Worm (Caenorhabditis elegans): Measurements from ENCODE around the gene dtmk-1.

Gene dtmk-1

DNA sequence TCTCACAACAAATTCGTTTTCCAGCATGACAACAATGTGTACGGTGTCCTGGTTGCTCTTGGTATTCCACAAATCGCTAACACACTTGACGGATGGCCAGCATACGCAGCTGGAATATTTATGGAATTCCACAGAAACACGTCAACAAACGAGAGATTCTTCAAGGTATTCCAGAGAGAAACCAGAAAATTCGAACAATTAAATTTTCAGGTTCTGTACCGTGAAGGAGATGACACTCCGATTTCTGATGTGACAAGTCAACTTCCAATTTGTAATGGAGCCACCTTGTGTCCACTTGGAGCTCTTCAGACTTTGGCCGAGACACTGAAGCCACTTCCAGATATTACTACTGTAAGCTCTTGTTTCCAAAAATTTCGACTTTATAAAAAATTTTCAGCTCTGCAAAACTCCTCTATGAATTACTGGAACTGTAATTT, 32.9 kb downstream of the dtmk-1 start (continued):
- no peak for TF ChIP-seq nhr-6 (tag; optimal IDR thresholded peaks at IDR 0.05)
- no peak for TF ChIP-seq nhr-76 (tag; optimal IDR thresholded peaks at IDR 0.05)
- TF ChIP-seq attf-4 (tag; optimal IDR thresholded peaks at IDR 0.05): no peak
- 0 out of 2 replicates have a peak, but pooled peaks have one; percentile 15 for TF ChIP-seq saeg-2 (GFP tag; IDR thresholded peaks at IDR 0.05)
- TF ChIP-seq dmd-6 (GFP tag; IDR thresholded peaks at IDR 0.05): no peak
- TF ChIP-seq Y105C5A.15 (GFP tag; IDR thresholded peaks at IDR 0.05): no peak
- peak; percentile 30; the same call in 1 of the 2 replicates for TF ChIP-seq mdt-29 (GFP tag; IDR thresholded peaks at IDR 0.05)
- TF ChIP-seq php-3 (GFP tag; IDR thresholded peaks at IDR 0.05): no peak
- TF ChIP-seq lin-1 (GFP tag; IDR thresholded peaks at IDR 0.05): peak; percentile 21; the same call in 1 of the 2 replicates
- TF ChIP-seq ctbp-1 (GFP tag; IDR thresholded peaks at IDR 0.05): no peak
- TF ChIP-seq daf-8 (GFP tag; IDR thresholded peaks at IDR 0.05): no peak
- no peak for TF ChIP-seq zfp-2 (tag; optimal IDR thresholded peaks at IDR 0.05)
- peak; percentile 78 for TF ChIP-seq ama-1 (optimal IDR thresholded peaks at IDR 0.05)
- TF ChIP-seq ceh-44 (GFP tag; IDR thresholded peaks at IDR 0.05): no peak
- no peak for TF ChIP-seq ceh-32 (tag; optimal IDR thresholded peaks at IDR 0.05; ENCODE audit: poor library complexity)
- peak; percentile 59; the same call in 1 of the 2 replicates for TF ChIP-seq D1046.2 (GFP tag; IDR thresholded peaks at IDR 0.05)
- peak; percentile 17 for TF ChIP-seq mes-2 (tag; optimal IDR thresholded peaks at IDR 0.05; ENCODE audit: poor library complexity, severe bottlenecking)
- no peak for TF ChIP-seq nhr-28 (tag; optimal IDR thresholded peaks at IDR 0.05)
- TF ChIP-seq daf-16 (GFP tag; optimal IDR thresholded peaks at IDR 0.05): peak in 1 of 2 experiments; percentile 65
- peak; percentile 50 for TF ChIP-seq daf-16 (tag; optimal IDR thresholded peaks at IDR 0.05)
- TF ChIP-seq ces-1 (GFP tag; optimal IDR thresholded peaks at IDR 0.05): no peak
- peak; percentile 62 for TF ChIP-seq nhr-102 (tag; optimal IDR thresholded peaks at IDR 0.05)
- no peak for TF ChIP-seq lin-15B (tag; optimal IDR thresholded peaks at IDR 0.05)
- no peak for TF ChIP-seq zag-1 (tag; optimal IDR thresholded peaks at IDR 0.05)
- no peak for TF ChIP-seq nhr-41 (GFP tag; IDR thresholded peaks at IDR 0.05)
- no peak for TF ChIP-seq rbr-2 (tag; optimal IDR thresholded peaks at IDR 0.05)
- no peak for TF ChIP-seq hmg-1.1 (GFP tag; IDR thresholded peaks at IDR 0.05)
- 0 out of 2 replicates have a peak, but pooled peaks have one; percentile 29 for TF ChIP-seq pha-4 (GFP tag; IDR thresholded peaks at IDR 0.05)
- no peak for TF ChIP-seq pha-4 (tag; optimal IDR thresholded peaks at IDR 0.05)
- TF ChIP-seq spr-3 (GFP tag; optimal IDR thresholded peaks at IDR 0.05): no peak
- TF ChIP-seq hlh-30 (tag; optimal IDR thresholded peaks at IDR 0.05; ENCODE audit: insufficient read depth): no peak
- TF ChIP-seq T20F7.1 (GFP tag; optimal IDR thresholded peaks at IDR 0.05): no peak
- no peak for TF ChIP-seq nhr-42 (GFP tag; IDR thresholded peaks at IDR 0.05)
- TF ChIP-seq skn-1 (tag; optimal IDR thresholded peaks at IDR 0.05): no peak
- TF ChIP-seq hif-1 (tag; optimal IDR thresholded peaks at IDR 0.05): no peak
- no peak for TF ChIP-seq aly-2 (tag; optimal IDR thresholded peaks at IDR 0.05)
- no peak for TF ChIP-seq cey-2 (tag; optimal IDR thresholded peaks at IDR 0.05; ENCODE audit: borderline replicate concordance, insufficient read depth)
- no peak for TF ChIP-seq snpc-1.2 (GFP tag; IDR thresholded peaks at IDR 0.05)
- TF ChIP-seq daf-19 (GFP tag; conservative IDR thresholded peaks at IDR 0.05): no peak
- no peak for TF ChIP-seq lim-7 (GFP tag; IDR thresholded peaks at IDR 0.05)
- TF ChIP-seq ceh-62 (tag; optimal IDR thresholded peaks at IDR 0.05): no peak
- no peak for TF ChIP-seq unc-62 (GFP tag; optimal IDR thresholded peaks at IDR 0.05 in 1 of 2)
- no peak for TF ChIP-seq unc-62 (tag; optimal IDR thresholded peaks at IDR 0.05)
- no peak for TF ChIP-seq madf-9 (GFP tag; conservative IDR thresholded peaks at IDR 0.05)
- no peak for TF ChIP-seq ztf-11 (tag; optimal IDR thresholded peaks at IDR 0.05)
- no peak for TF ChIP-seq ceh-28 (tag; optimal IDR thresholded peaks at IDR 0.05)
- TF ChIP-seq fkh-10 (GFP tag; optimal IDR thresholded peaks at IDR 0.05): no peak
- TF ChIP-seq ZK337.2 (GFP tag; IDR thresholded peaks at IDR 0.05): no peak
- no peak for TF ChIP-seq lin-29 (GFP tag; IDR thresholded peaks at IDR 0.05)
- TF ChIP-seq T26A8.4 (GFP tag; IDR thresholded peaks at IDR 0.05): peak; percentile 60
- no peak for TF ChIP-seq nhr-10 (tag; optimal IDR thresholded peaks at IDR 0.05)
- no peak for TF ChIP-seq fos-1 (tag; optimal IDR thresholded peaks at IDR 0.05)
- no peak for TF ChIP-seq nhr-111 (GFP tag; optimal IDR thresholded peaks at IDR 0.05)

Data from whole organism, L4 larva.